Worm (Caenorhabditis elegans) whole organism, L2 larva: ENCODE data around the gene W06G6.10.

ENCODE experiments used
- lin-39 ChIP-seq: fragments of 150-350 bp; optimal IDR thresholded peaks from 2 replicates; lab custom pipeline; 2014; ENCODE audit warnings: missing biosample characterization, missing genetic modification reagents, missing genetic modification characterization
- lsy-2 ChIP-seq, 2 experiments: fragments of 150-350 bp in 1 of 2; sonication (generic microtip) in 1 of 2; optimal IDR thresholded peaks; 2 replicates each; lab custom pipeline; 2014 to 2017; ENCODE audit warnings: missing biosample characterization in 2 of 2, missing genetic modification characterization in 2 of 2
- nhr-12 ChIP-seq: fragments of 150-350 bp; optimal IDR thresholded peaks from 2 replicates; lab custom pipeline; 2014; ENCODE audit warnings: missing biosample characterization, missing genetic modification characterization
- nhr-25 ChIP-seq: fragments of 150-350 bp; sonication (generic microtip); optimal IDR thresholded peaks from 3 replicates; lab custom pipeline; 2014; ENCODE audit warnings: missing biosample characterization, missing genetic modification characterization
- sem-4 ChIP-seq: fragments of 150-350 bp; optimal IDR thresholded peaks from 2 replicates; lab custom pipeline; 2014; ENCODE audit warnings: missing biosample characterization, missing genetic modification reagents, missing genetic modification characterization
- skn-1 ChIP-seq: sonication (generic microtip); optimal IDR thresholded peaks from 2 replicates; lab custom pipeline; 2017; ENCODE audit warnings: missing biosample characterization, missing genetic modification characterization
- snpc-4 ChIP-seq: fragments of 150-350 bp; optimal IDR thresholded peaks from 2 replicates; lab custom pipeline; 2014; ENCODE audit warnings: missing biosample characterization, missing genetic modification characterization
- unc-39 ChIP-seq: fragments of 150-350 bp; optimal IDR thresholded peaks from 2 replicates; lab custom pipeline; 2014; ENCODE audit warnings: missing biosample characterization, missing genetic modification characterization
- unc-62 ChIP-seq: fragments of 150-350 bp; optimal IDR thresholded peaks from 2 replicates; lab custom pipeline; 2014; ENCODE audit warnings: missing biosample characterization, missing genetic modification reagents, missing genetic modification characterization
- ztf-11 ChIP-seq: sonication (generic microtip); optimal IDR thresholded peaks from 2 replicates; lab custom pipeline; 2017; ENCODE audit warnings: missing biosample characterization, missing genetic modification characterization

ce11 chrV:16682886-16683285 is 35.9 kb upstream of the W06G6.10 start, which contains the start of gene srw-36:
- TF ChIP-seq ztf-11 (no peak), unc-39 (tag; lab: Kevin White, UChicago) (no peak), skn-1 (tag; lab: Kevin White, UChicago) (no peak), nhr-12 (no peak), lsy-2 (tag; optimal IDR thresholded peaks at IDR 0.05; lab: Kevin White, UChicago) (no peak), nhr-25 (tag; lab: Kevin White, UChicago) (no peak), unc-62 (GFP tag; lab: Kevin White, UChicago) (no peak), sem-4 (tag; lab: Kevin White, UChicago) (no peak), snpc-4 (tag; lab: Kevin White, UChicago) (no peak), lin-39 (no peak)
